Fruit fly (Drosophila melanogaster) whole organism, embryonic: ENCODE results near the gene CG12662.

ENCODE experiments used
- ATbp ChIP-seq: fragments of 200-800 bp; sonication (Bioruptor generic); optimal IDR thresholded peaks from 2 replicates; lab custom pipeline; 2017; ENCODE audit warnings: missing biosample characterization, mild to moderate bottlenecking, missing genetic modification characterization, missing genetic modification reagents
- B-H1 ChIP-seq: fragments of 200-800 bp; sonication (Bioruptor generic); IDR thresholded peaks from 3 replicates; pipeline ENCODE4 v1.3.6; 2022; ENCODE audit warnings: missing biosample characterization, missing genetic modification characterization
- Bgb ChIP-seq: fragments of 200-800 bp; sonication (Bioruptor generic); IDR thresholded peaks from 2 replicates; pipeline ENCODE4 v1.3.6; 2022; ENCODE audit warnings: missing biosample characterization, missing genetic modification characterization; ENCODE audit not compliant: partially characterized antibody
- CG1024 ChIP-seq: fragments of 200-800 bp; sonication (Bioruptor generic); IDR thresholded peaks from 2 replicates; pipeline ENCODE4 v1.3.6; 2022; ENCODE audit warnings: missing biosample characterization, missing genetic modification characterization
- CG10267 ChIP-seq: fragments of 200-800 bp; sonication (Bioruptor generic); optimal IDR thresholded peaks from 2 replicates; lab custom pipeline; 2018; ENCODE audit warnings: missing biosample characterization, mild to moderate bottlenecking, missing genetic modification characterization, moderate library complexity
- CG10431 ChIP-seq: fragments of 200-800 bp; sonication (Bioruptor generic); optimal IDR thresholded peaks from 3 replicates; lab custom pipeline; 2018; ENCODE audit warnings: missing biosample characterization, mild to moderate bottlenecking, missing genetic modification characterization
- CG10959 ChIP-seq: fragments of 200-800 bp; sonication (Bioruptor generic); IDR thresholded peaks from 2 replicates; pipeline ENCODE4 v1.3.6; 2022; ENCODE audit warnings: missing biosample characterization, missing genetic modification characterization
- CG12104 ChIP-seq: fragments of 200-800 bp; sonication (Bioruptor generic); optimal IDR thresholded peaks from 3 replicates; lab custom pipeline; 2016; ENCODE audit warnings: missing biosample characterization, missing genetic modification characterization
- CG16813 ChIP-seq: fragments of 200-800 bp; sonication (Bioruptor generic); IDR thresholded peaks from 3 replicates; pipeline ENCODE4 v1.3.6; 2022; ENCODE audit warnings: missing biosample characterization, missing genetic modification characterization; ENCODE audit not compliant: partially characterized antibody
- CG16863 ChIP-seq: fragments of 200-800 bp; sonication (Bioruptor generic); optimal IDR thresholded peaks from 3 replicates; lab custom pipeline; 2016; ENCODE audit warnings: missing biosample characterization, missing genetic modification characterization
- CG17361 ChIP-seq: fragments of 200-800 bp; sonication (Bioruptor generic); IDR thresholded peaks from 3 replicates; pipeline ENCODE4 v1.3.6; 2022; ENCODE audit warnings: missing biosample characterization, missing genetic modification characterization
- CG17802 ChIP-seq: fragments of 200-800 bp; sonication (Bioruptor generic); optimal IDR thresholded peaks from 2 replicates; lab custom pipeline; 2018; ENCODE audit warnings: missing biosample characterization, mild to moderate bottlenecking, missing genetic modification characterization, moderate library complexity
- CG30403 ChIP-seq: fragments of 200-800 bp; sonication (Bioruptor generic); optimal IDR thresholded peaks from 3 replicates; lab custom pipeline; 2016; ENCODE audit warnings: missing biosample characterization, missing genetic modification characterization
- CG31365 ChIP-seq: fragments of 200-800 bp; sonication (Bioruptor generic); optimal IDR thresholded peaks from 2 replicates; lab custom pipeline; 2018; ENCODE audit warnings: missing biosample characterization, mild to moderate bottlenecking, missing genetic modification characterization
- CG3726 ChIP-seq: fragments of 200-800 bp; sonication (Bioruptor generic); IDR thresholded peaks from 3 replicates; pipeline ENCODE4, ENCODE4 v1.3.6; 2022; ENCODE audit warnings: missing biosample characterization, missing genetic modification characterization
- CG4617 ChIP-seq: fragments of 200-800 bp; sonication (Bioruptor generic); optimal IDR thresholded peaks from 3 replicates; lab custom pipeline; 2016; ENCODE audit warnings: missing biosample characterization, missing genetic modification characterization, borderline replicate concordance
- CG4820 ChIP-seq: fragments of 200-800 bp; sonication (Bioruptor generic); optimal IDR thresholded peaks from 3 replicates; lab custom pipeline; 2016; ENCODE audit warnings: missing biosample characterization, missing genetic modification characterization
- CG4854 ChIP-seq: fragments of 200-800 bp; sonication (Bioruptor generic); optimal IDR thresholded peaks from 2 replicates; lab custom pipeline; 2016; ENCODE audit warnings: missing biosample characterization, missing genetic modification characterization, inconsistent platforms
- Chrac-16 ChIP-seq: fragments of 200-800 bp; sonication (Bioruptor generic); optimal IDR thresholded peaks from 3 replicates; lab custom pipeline; 2016; ENCODE audit warnings: missing biosample characterization, missing genetic modification characterization
- Doc2 ChIP-seq: fragments of 200-800 bp; sonication (Bioruptor generic); IDR thresholded peaks from 2 replicates; pipeline ENCODE4 v1.3.6; 2022; ENCODE audit warnings: missing biosample characterization, missing genetic modification characterization
- Dref ChIP-seq: fragments of 200-800 bp; sonication (Bioruptor generic); IDR thresholded peaks from 2 replicates; pipeline ENCODE4 v1.3.6; 2022; ENCODE audit warnings: missing biosample characterization, missing genetic modification characterization
- Eip74EF ChIP-seq, 2 experiments: fragments of 200-800 bp in 1 of 2; fragments of >200 bp in 1 of 2; sonication (Bioruptor generic) in 1 of 2; optimal IDR thresholded peaks; 2 replicates each; lab custom pipeline; 2017 to 2019; ENCODE audit warnings: missing biosample characterization in 2 of 2, missing genetic modification characterization in 2 of 2, mild to moderate bottlenecking in 1 of 2, moderate library complexity in 1 of 2
- Hand ChIP-seq: fragments of 200-800 bp; sonication (Bioruptor generic); optimal IDR thresholded peaks from 2 replicates; lab custom pipeline; 2017; ENCODE audit warnings: mild to moderate bottlenecking, missing biosample characterization, missing genetic modification reagents, missing genetic modification characterization
- Hr3 ChIP-seq: fragments of 200-800 bp; sonication (Bioruptor generic); optimal IDR thresholded peaks from 3 replicates; lab custom pipeline; 2016; ENCODE audit warnings: missing biosample characterization, missing genetic modification characterization
- MTF-1 ChIP-seq: fragments of 200-800 bp; sonication (Bioruptor generic); optimal IDR thresholded peaks from 2 replicates; lab custom pipeline; 2018; ENCODE audit warnings: missing biosample characterization, mild to moderate bottlenecking, missing genetic modification characterization, borderline replicate concordance
- Mrtf ChIP-seq: fragments of 200-800 bp; sonication (Bioruptor generic); IDR thresholded peaks from 3 replicates; pipeline ENCODE4 v1.3.6; 2022; ENCODE audit warnings: missing biosample characterization, missing genetic modification characterization
- NK7.1 ChIP-seq: fragments of 200-800 bp; sonication (Bioruptor generic); optimal IDR thresholded peaks from 3 replicates; lab custom pipeline; 2016; ENCODE audit warnings: missing biosample characterization, missing genetic modification characterization
- Oaz ChIP-seq: fragments of 200-800 bp; sonication (Bioruptor generic); IDR thresholded peaks from 2 replicates; pipeline ENCODE4 v1.3.6; 2022; ENCODE audit warnings: missing biosample characterization, missing genetic modification characterization
- Side ChIP-seq: fragments of 200-800 bp; sonication (Bioruptor generic); optimal IDR thresholded peaks from 2 replicates; lab custom pipeline; 2016; ENCODE audit warnings: missing biosample characterization, missing genetic modification characterization
- Xrp1 ChIP-seq: fragments of 200-800 bp; sonication (Bioruptor generic); IDR thresholded peaks from 2 replicates; pipeline ENCODE4 v1.3.6; 2022; ENCODE audit warnings: missing biosample characterization, missing genetic modification characterization
- ab ChIP-seq: fragments of 200-800 bp; sonication (Bioruptor generic); optimal IDR thresholded peaks from 2 replicates; lab custom pipeline; 2016; ENCODE audit warnings: missing biosample characterization, missing genetic modification characterization
- al ChIP-seq: fragments of 200-800 bp; sonication (Bioruptor generic); IDR thresholded peaks from 2 replicates; pipeline ENCODE4 v1.3.6; 2022; ENCODE audit warnings: missing biosample characterization, missing genetic modification characterization
- btn ChIP-seq: fragments of 200-800 bp; sonication (Bioruptor generic); optimal IDR thresholded peaks from 2 replicates; lab custom pipeline; 2016; ENCODE audit warnings: missing biosample characterization, missing genetic modification characterization
- cas ChIP-seq: fragments of 200-800 bp; sonication (Bioruptor generic); IDR thresholded peaks from 2 replicates; pipeline ENCODE4 v1.3.6; 2022; ENCODE audit warnings: missing biosample characterization, missing genetic modification characterization
- ci ChIP-seq: fragments of 200-800 bp; sonication (Bioruptor generic); IDR thresholded peaks from 3 replicates; pipeline ENCODE4 v1.3.6; 2022; ENCODE audit warnings: missing biosample characterization, missing genetic modification characterization
- dm ChIP-seq: fragments of 200-800 bp; sonication (Bioruptor generic); optimal IDR thresholded peaks from 3 replicates; lab custom pipeline; 2016; ENCODE audit warnings: missing biosample characterization, missing genetic modification characterization
- eve ChIP-seq, 2 experiments: fragments of >200 bp; optimal IDR thresholded peaks; 2 replicates each; lab custom pipeline; 2017; ENCODE audit warnings: missing biosample characterization in 2 of 2, missing genetic modification characterization in 2 of 2
- fd102C ChIP-seq: fragments of 200-800 bp; sonication (Bioruptor generic); optimal IDR thresholded peaks from 2 replicates; lab custom pipeline; 2018; ENCODE audit warnings: missing biosample characterization, mild to moderate bottlenecking, missing genetic modification characterization, moderate library complexity
- gfzf ChIP-seq: fragments of 200-800 bp; sonication (Bioruptor generic); optimal IDR thresholded peaks from 2 replicates; lab custom pipeline; 2016; ENCODE audit warnings: missing biosample characterization, mild to moderate bottlenecking, missing genetic modification characterization, moderate library complexity
- h ChIP-seq: fragments of >200 bp; optimal IDR thresholded peaks from 2 replicates; lab custom pipeline; 2017
- kah ChIP-seq: fragments of 200-800 bp; sonication (Bioruptor generic); optimal IDR thresholded peaks from 2 replicates; lab custom pipeline; 2018; ENCODE audit warnings: missing biosample characterization, mild to moderate bottlenecking, missing genetic modification characterization
- kni ChIP-seq: fragments of 200-800 bp; sonication (Bioruptor generic); optimal IDR thresholded peaks from 3 replicates; lab custom pipeline; 2017; ENCODE audit warnings: mild to moderate bottlenecking, missing biosample characterization, missing genetic modification reagents, missing genetic modification characterization
- knrl ChIP-seq: fragments of 200-800 bp; sonication (Bioruptor generic); IDR thresholded peaks from 3 replicates; pipeline ENCODE4 v1.3.6; 2022; ENCODE audit warnings: missing biosample characterization, missing genetic modification characterization; ENCODE audit not compliant: partially characterized antibody
- mam ChIP-seq: fragments of 200-800 bp; sonication (Bioruptor generic); optimal IDR thresholded peaks from 3 replicates; lab custom pipeline; 2016; ENCODE audit warnings: missing biosample characterization, missing genetic modification characterization
- mld ChIP-seq: fragments of 200-800 bp; sonication (Bioruptor generic); IDR thresholded peaks from 3 replicates; pipeline ENCODE4 v1.3.6; 2022; ENCODE audit warnings: missing biosample characterization, missing genetic modification characterization; ENCODE audit not compliant: partially characterized antibody
- psq ChIP-seq: fragments of 200-800 bp; sonication (Bioruptor generic); optimal IDR thresholded peaks from 2 replicates; lab custom pipeline; 2017; ENCODE audit warnings: missing biosample characterization, missing genetic modification characterization
- ro ChIP-seq: fragments of 200-800 bp; sonication (Bioruptor generic); IDR thresholded peaks from 2 replicates; pipeline ENCODE4 v1.3.6; 2022; ENCODE audit warnings: missing biosample characterization, missing genetic modification characterization
- slbo ChIP-seq: fragments of 200-800 bp; sonication (Bioruptor generic); IDR thresholded peaks from 2 replicates; pipeline ENCODE4 v1.3.6; 2022; ENCODE audit warnings: missing biosample characterization, missing genetic modification characterization
- so ChIP-seq: fragments of 200-800 bp; sonication (Bioruptor generic); IDR thresholded peaks from 3 replicates; pipeline ENCODE4 v1.3.6; 2022; ENCODE audit warnings: missing biosample characterization, missing genetic modification characterization
- sob ChIP-seq: fragments of 200-800 bp; sonication (Bioruptor generic); IDR thresholded peaks from 2 replicates; pipeline ENCODE4 v1.3.6; 2022; ENCODE audit warnings: missing biosample characterization, missing genetic modification characterization
- sr ChIP-seq: fragments of 200-800 bp; sonication (Bioruptor generic); IDR thresholded peaks from 3 replicates; pipeline ENCODE4 v1.3.6; 2022; ENCODE audit warnings: missing biosample characterization, missing genetic modification characterization

The CG12662 gene

dm6 chrX:8974203-8974602 lies 10.0 kb downstream of the CG12662 start, which contains the start of gene CG10962 (continued):
- TF ChIP-seq Eip74EF (GFP tag; optimal IDR thresholded peaks at IDR 0.05; lab: Kevin White, UChicago) (peak in 1 of 2 experiments; percentile 55), CG10431 (no peak), CG3726 (0 out of 3 replicates have a peak, but pooled peaks have one; percentile 48), kah (GFP tag; lab: Kevin White, UChicago) (peak; percentile 5)

- TF ChIP-seq CG4854 (no peak), CG17361 (GFP tag; lab: Robert Waterston, UW) (no peak), Xrp1 (GFP tag; lab: Robert Waterston, UW) (no peak), CG12104 (GFP tag; lab: Kevin White, UChicago) (no peak), ab (GFP tag; lab: Kevin White, UChicago) (no peak), dm (GFP tag; lab: Kevin White, UChicago) (no peak), Mrtf (no peak), CG16863 (GFP tag; lab: Kevin White, UChicago) (no peak), Hand (GFP tag; lab: Kevin White, UChicago) (no peak), knrl (no peak), Dref (GFP tag; lab: Robert Waterston, UW) (no peak), CG10267 (no peak), CG10959 (GFP tag; lab: Robert Waterston, UW) (no peak), psq (GFP tag; lab: Kevin White, UChicago) (no peak), fd102C (GFP tag; lab: Kevin White, UChicago) (no peak), Bgb (GFP tag; lab: Robert Waterston, UW) (no peak), CG17802 (no peak), CG4617 (GFP tag; lab: Kevin White, UChicago) (no peak), ATbp (GFP tag; lab: Kevin White, UChicago) (no peak), al (GFP tag; lab: Robert Waterston, UW) (peak; percentile 22; the same call in 1 of the 2 replicates), btn (GFP tag; lab: Kevin White, UChicago) (no peak), kni (GFP tag; lab: Kevin White, UChicago) (no peak), mam (GFP tag; lab: Kevin White, UChicago) (no peak), h (lab: Kevin White, UChicago) (no peak), sob (GFP tag; lab: Robert Waterston, UW) (no peak; the same call in 1 of the 2 replicates), CG4820 (GFP tag; lab: Kevin White, UChicago) (no peak), Chrac-16 (no peak), Hr3 (GFP tag; lab: Kevin White, UChicago) (no peak), CG16813 (GFP tag; lab: Robert Waterston, UW) (no peak), mld (GFP tag; lab: Robert Waterston, UW) (no peak), MTF-1 (no peak), CG30403 (peak; percentile 5), sr (GFP tag; lab: Robert Waterston, UW) (no peak), CG1024 (no peak), NK7.1 (no peak), Oaz (GFP tag; lab: Robert Waterston, UW) (0 out of 2 replicates have a peak, but pooled peaks have one; percentile 30), cas (GFP tag; lab: Robert Waterston, UW) (no peak), ci (GFP tag; lab: Robert Waterston, UW) (0 out of 3 replicates have a peak, but pooled peaks have one; percentile 41), ro (no peak), Doc2 (no peak), eve (GFP tag; optimal IDR thresholded peaks at IDR 0.05; lab: Kevin White, UChicago) (no peak), Side (GFP tag; lab: Kevin White, UChicago) (no peak), slbo (peak; percentile 67), so (GFP tag; lab: Robert Waterston, UW) (no peak), gfzf (GFP tag; lab: Kevin White, UChicago) (no peak), B-H1 (GFP tag; lab: Robert Waterston, UW) (no peak), CG31365 (tag; lab: Kevin White, UChicago) (no peak)
Observed at dm6 chrX:8973136-8973535, 11.1 kb downstream of the CG12662 start.
